Fruit fly (Drosophila melanogaster) Kc167 (cell line): ENCODE data around the gene CG9147.

Experiments
- Myc ChIP-seq: fragments of >200 bp; optimal IDR thresholded peaks from 2 replicates; lab custom pipeline; 2017; ENCODE audit warnings: missing external identifiers
- Sin3A ChIP-seq: fragments of >200 bp; optimal IDR thresholded peaks from 2 replicates; lab custom pipeline; 2018; ENCODE audit warnings: missing external identifiers
- h ChIP-seq: fragments of >200 bp; optimal IDR thresholded peaks from 3 replicates; lab custom pipeline; 2018; ENCODE audit warnings: missing external identifiers
- insv ChIP-seq: fragments of >200 bp; optimal IDR thresholded peaks from 3 replicates; lab custom pipeline; 2018; ENCODE audit warnings: missing external identifiers
- psq ChIP-seq: fragments of >200 bp; optimal IDR thresholded peaks from 2 replicates; lab custom pipeline; 2017; ENCODE audit warnings: missing external identifiers
- ttk ChIP-seq: sonication (Bioruptor generic); optimal IDR thresholded peaks from 2 replicates; lab custom pipeline; 2017; ENCODE audit warnings: missing external identifiers

The CG9147 gene

dm6 chr2L:6070656-6071231, 4.9 kb downstream of the CG9147 start, which contains the start of the genes CG9154 and Kr-h2:
Gene CG9154, minus strand, starts transcription at chr2L:6070686.
Gene Kr-h2, plus strand, starts transcription at chr2L:6070990.
- no peak for TF ChIP-seq Myc
- no peak for TF ChIP-seq insv (lab: Kevin White, UChicago)
- no peak for TF ChIP-seq Sin3A (lab: Kevin White, UChicago)
- TF ChIP-seq ttk (lab: Kevin White, UChicago) = no peak
- TF ChIP-seq psq (lab: Kevin White, UChicago) = no peak
- no peak for TF ChIP-seq h (lab: Kevin White, UChicago)

- TF ChIP-seq Myc (no peak), ttk (lab: Kevin White, UChicago) (no peak), psq (lab: Kevin White, UChicago) (no peak), Sin3A (lab: Kevin White, UChicago) (no peak), h (lab: Kevin White, UChicago) (no peak), insv (lab: Kevin White, UChicago) (no peak)
Observed at dm6 chr2L:6072124-6072523, 6.3 kb downstream of the CG9147 start.

dm6 chr2L:6073894-6074293, 8.1 kb downstream of the CG9147 start:
- TF ChIP-seq insv (lab: Kevin White, UChicago) (no peak), psq (lab: Kevin White, UChicago) (no peak), ttk (lab: Kevin White, UChicago) (no peak), Myc (no peak), Sin3A (lab: Kevin White, UChicago) (no peak), h (lab: Kevin White, UChicago) (no peak)

dm6 chr2L:6074314-6074713, 8.5 kb downstream of the CG9147 start:
- TF ChIP-seq h (lab: Kevin White, UChicago) = no peak
- TF ChIP-seq Sin3A (lab: Kevin White, UChicago) = no peak
- no peak for TF ChIP-seq ttk (lab: Kevin White, UChicago)
- TF ChIP-seq psq (lab: Kevin White, UChicago) = no peak

- no peak for TF ChIP-seq psq (lab: Kevin White, UChicago)
- TF ChIP-seq ttk (lab: Kevin White, UChicago) = no peak
Observed at dm6 chr2L:6075345-6075744, 9.5 kb downstream of the CG9147 start.

dm6 chr2L:6076143-6076542, 10.3 kb downstream of the CG9147 start:
- TF ChIP-seq psq (lab: Kevin White, UChicago) (no peak), ttk (lab: Kevin White, UChicago) (no peak), insv (lab: Kevin White, UChicago) (no peak), Myc (no peak), Sin3A (lab: Kevin White, UChicago) (no peak), h (lab: Kevin White, UChicago) (no peak)

dm6 chr2L:6076829-6077364, 11.1 kb downstream of the CG9147 start:
- TF ChIP-seq ttk (lab: Kevin White, UChicago) (no peak), insv (lab: Kevin White, UChicago) (no peak), h (lab: Kevin White, UChicago) (no peak), psq (lab: Kevin White, UChicago) (no peak), Sin3A (lab: Kevin White, UChicago) (no peak), Myc (no peak)

dm6 chr2L:6077632-6078031, 11.8 kb downstream of the CG9147 start:
- no peak for TF ChIP-seq ttk (lab: Kevin White, UChicago)
- TF ChIP-seq insv (lab: Kevin White, UChicago) = no peak
- no peak for TF ChIP-seq h (lab: Kevin White, UChicago)
- no peak for TF ChIP-seq Myc
- TF ChIP-seq psq (lab: Kevin White, UChicago) = no peak
- no peak for TF ChIP-seq Sin3A (lab: Kevin White, UChicago)

dm6 chr2L:6078757-6079351, 13.1 kb downstream of the CG9147 start:
- no peak for TF ChIP-seq insv (lab: Kevin White, UChicago)
- no peak for TF ChIP-seq Myc
- no peak for TF ChIP-seq ttk (lab: Kevin White, UChicago)
- TF ChIP-seq h (lab: Kevin White, UChicago) = no peak
- no peak for TF ChIP-seq psq (lab: Kevin White, UChicago)
- TF ChIP-seq Sin3A (lab: Kevin White, UChicago) = no peak

dm6 chr2L:6080329-6080728, 14.5 kb downstream of the CG9147 start:
- TF ChIP-seq psq (lab: Kevin White, UChicago) (no peak), insv (lab: Kevin White, UChicago) (no peak), ttk (lab: Kevin White, UChicago) (no peak), Sin3A (lab: Kevin White, UChicago) (no peak), Myc (no peak), h (lab: Kevin White, UChicago) (no peak)

- TF ChIP-seq ttk (lab: Kevin White, UChicago) (no peak), h (lab: Kevin White, UChicago) (no peak), Sin3A (lab: Kevin White, UChicago) (no peak), insv (lab: Kevin White, UChicago) (no peak), Myc (no peak), psq (lab: Kevin White, UChicago) (no peak)
Observed at dm6 chr2L:6081134-6081832, 15.5 kb downstream of the CG9147 start.
